Worm (Caenorhabditis elegans) whole organism, mixed stage, embryonic: Measurements from ENCODE around the gene M02B7.7.

Experiments
- M03D4.4 ChIP-seq: sonication (generic microtip); optimal IDR thresholded peaks from 2 replicates; lab custom pipeline; 2017; ENCODE audit warnings: mild to moderate bottlenecking, missing genetic modification characterization, missing compliant biosample characterization
- bed-3 ChIP-seq: fragments of 200-800 bp; sonication (Bioruptor generic); optimal IDR thresholded peaks from 3 replicates; lab custom pipeline; 2018; ENCODE audit warnings: mild to moderate bottlenecking, missing genetic modification characterization, moderate library complexity, missing compliant biosample characterization
- blmp-1 ChIP-seq: fragments of 150-350 bp; optimal IDR thresholded peaks from 2 replicates; lab custom pipeline; 2014; ENCODE audit warnings: missing biosample characterization, missing genetic modification characterization
- ceh-39 ChIP-seq: fragments of 150-350 bp; optimal IDR thresholded peaks from 2 replicates; lab custom pipeline; 2014; ENCODE audit warnings: missing biosample characterization, missing genetic modification characterization
- ceh-43 ChIP-seq: fragments of 200-800 bp; sonication (Bioruptor generic); optimal IDR thresholded peaks from 2 replicates; lab custom pipeline; 2018; ENCODE audit warnings: mild to moderate bottlenecking, missing genetic modification characterization, moderate library complexity, missing compliant biosample characterization
- ceh-83 ChIP-seq: fragments of 200-800 bp; sonication (Bioruptor generic); optimal IDR thresholded peaks from 2 replicates; lab custom pipeline; 2018; ENCODE audit warnings: mild to moderate bottlenecking, missing genetic modification characterization, missing compliant biosample characterization
- ces-1 ChIP-seq: fragments of 150-350 bp; optimal IDR thresholded peaks from 2 replicates; lab custom pipeline; 2014; ENCODE audit warnings: missing biosample characterization, missing genetic modification reagents, missing genetic modification characterization
- cnd-1 ChIP-seq: fragments of 200-800 bp; sonication (Bioruptor generic); optimal IDR thresholded peaks from 2 replicates; lab custom pipeline; 2018; ENCODE audit warnings: mild to moderate bottlenecking, missing genetic modification characterization, missing compliant biosample characterization
- drap-1 ChIP-seq: fragments of 200-800 bp; sonication (Bioruptor generic); optimal IDR thresholded peaks from 3 replicates; lab custom pipeline; 2018; ENCODE audit warnings: mild to moderate bottlenecking, missing genetic modification characterization, missing compliant biosample characterization
- elt-1 ChIP-seq: sonication (generic microtip); optimal IDR thresholded peaks from 2 replicates; lab custom pipeline; 2017; ENCODE audit warnings: missing genetic modification characterization, mild to moderate bottlenecking, missing compliant biosample characterization, antibody characterized with exemption, moderate library complexity, borderline replicate concordance; ENCODE audit not compliant: insufficient read depth
- elt-3 ChIP-seq: fragments of 150-350 bp; optimal IDR thresholded peaks from 2 replicates; lab custom pipeline; 2014; ENCODE audit warnings: missing biosample characterization, missing genetic modification characterization
- flh-1 ChIP-seq: fragments of 200-800 bp; sonication (Bioruptor generic); optimal IDR thresholded peaks from 2 replicates; lab custom pipeline; 2018; ENCODE audit warnings: mild to moderate bottlenecking, missing genetic modification characterization, moderate library complexity, missing compliant biosample characterization
- ham-2 ChIP-seq: fragments of 200-800 bp; sonication (Bioruptor generic); optimal IDR thresholded peaks from 2 replicates; lab custom pipeline; 2018; ENCODE audit warnings: mild to moderate bottlenecking, missing genetic modification characterization, missing compliant biosample characterization
- hlh-1 ChIP-seq: fragments of 150-350 bp; optimal IDR thresholded peaks from 2 replicates; lab custom pipeline; 2014; ENCODE audit warnings: missing biosample characterization, missing genetic modification reagents, missing genetic modification characterization
- lin-13 ChIP-seq: fragments of 150-350 bp; optimal IDR thresholded peaks from 2 replicates; lab custom pipeline; 2014; ENCODE audit warnings: missing biosample characterization, missing genetic modification characterization
- lin-32 ChIP-seq: fragments of 200-800 bp; sonication (Bioruptor generic); optimal IDR thresholded peaks from 2 replicates; lab custom pipeline; 2018; ENCODE audit warnings: mild to moderate bottlenecking, missing genetic modification characterization, missing compliant biosample characterization
- lsy-2 ChIP-seq: fragments of 150-350 bp; optimal IDR thresholded peaks from 2 replicates; lab custom pipeline; 2014; ENCODE audit warnings: missing biosample characterization, missing genetic modification characterization
- mab-5 ChIP-seq: fragments of 150-350 bp; optimal IDR thresholded peaks from 2 replicates; lab custom pipeline; 2014; ENCODE audit warnings: missing biosample characterization, missing genetic modification characterization
- mep-1 ChIP-seq: fragments of 150-350 bp; optimal IDR thresholded peaks from 2 replicates; lab custom pipeline; 2017; ENCODE audit warnings: missing biosample characterization, missing genetic modification reagents, missing genetic modification characterization, inconsistent platforms
- mls-2 ChIP-seq: sonication (generic microtip); optimal IDR thresholded peaks from 2 replicates; lab custom pipeline; 2016; ENCODE audit warnings: mild to moderate bottlenecking, missing genetic modification characterization, moderate library complexity, missing compliant biosample characterization
- nhr-12 ChIP-seq: fragments of 150-350 bp; optimal IDR thresholded peaks from 2 replicates; lab custom pipeline; 2014; ENCODE audit warnings: missing biosample characterization, missing genetic modification characterization
- nhr-2 ChIP-seq: fragments of 150-350 bp; optimal IDR thresholded peaks from 2 replicates; lab custom pipeline; 2014; ENCODE audit warnings: missing biosample characterization, missing genetic modification characterization
- nhr-237 ChIP-seq: fragments of 150-350 bp; optimal IDR thresholded peaks from 2 replicates; lab custom pipeline; 2014; ENCODE audit warnings: missing biosample characterization, missing genetic modification characterization
- nhr-28 ChIP-seq: fragments of 150-350 bp; optimal IDR thresholded peaks from 2 replicates; lab custom pipeline; 2014; ENCODE audit warnings: missing biosample characterization, missing genetic modification characterization
- nhr-76 ChIP-seq: sonication (generic microtip); optimal IDR thresholded peaks from 2 replicates; lab custom pipeline; 2017; ENCODE audit warnings: missing biosample characterization, missing genetic modification characterization
- pha-4 ChIP-seq: fragments of 150-350 bp; optimal IDR thresholded peaks from 2 replicates; lab custom pipeline; 2018; ENCODE audit warnings: missing biosample characterization, missing genetic modification reagents, missing genetic modification characterization
- sem-2 ChIP-seq: fragments of 200-800 bp; sonication (Bioruptor generic); optimal IDR thresholded peaks from 2 replicates; lab custom pipeline; 2018; ENCODE audit warnings: mild to moderate bottlenecking, missing genetic modification characterization, missing compliant biosample characterization
- sptf-1 ChIP-seq: sonication (generic microtip); optimal IDR thresholded peaks from 2 replicates; lab custom pipeline; 2017; ENCODE audit warnings: mild to moderate bottlenecking, missing genetic modification characterization, moderate library complexity, missing compliant biosample characterization
- tbx-8 ChIP-seq: fragments of 200-800 bp; sonication (Bioruptor generic); optimal IDR thresholded peaks from 2 replicates; lab custom pipeline; 2018; ENCODE audit warnings: mild to moderate bottlenecking, missing genetic modification characterization, moderate library complexity, missing compliant biosample characterization
- unc-120 ChIP-seq: sonication (generic microtip); optimal IDR thresholded peaks from 2 replicates; lab custom pipeline; 2017; ENCODE audit warnings: missing genetic modification characterization, missing compliant biosample characterization; ENCODE audit not compliant: poor library complexity, severe bottlenecking
- unc-39 ChIP-seq: fragments of 150-350 bp; optimal IDR thresholded peaks from 2 replicates; lab custom pipeline; 2014; ENCODE audit warnings: missing biosample characterization, missing genetic modification characterization
- unc-62 ChIP-seq: fragments of 150-350 bp; optimal IDR thresholded peaks from 2 replicates; lab custom pipeline; 2014; ENCODE audit warnings: missing biosample characterization, missing genetic modification reagents, missing genetic modification characterization
- ztf-11 ChIP-seq: fragments of 150-350 bp; optimal IDR thresholded peaks from 2 replicates; lab custom pipeline; 2014; ENCODE audit warnings: missing biosample characterization, missing genetic modification characterization

The M02B7.7 gene

DNA sequence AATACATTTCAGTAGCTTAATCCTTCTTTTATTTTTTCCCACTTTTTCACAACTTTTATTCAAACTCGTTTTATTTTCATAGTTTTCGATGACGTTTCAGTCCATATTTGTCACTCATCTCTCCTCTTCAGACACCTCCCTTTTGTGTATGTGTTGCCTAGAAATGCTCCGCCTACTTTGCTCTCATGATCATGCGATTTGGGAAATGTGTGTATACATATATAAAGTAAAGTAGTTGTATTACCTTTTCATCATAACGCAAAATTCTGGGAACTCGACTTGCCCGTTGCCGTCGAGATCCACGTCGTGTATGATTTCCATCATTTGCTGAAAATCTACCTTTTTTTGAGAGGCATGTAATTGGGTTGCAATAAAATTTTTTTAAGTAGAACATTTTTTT is 25.0 kb upstream of the M02B7.7 start:
- TF ChIP-seq ham-2 (GFP tag; lab: Kevin White, UChicago) = no peak
- no peak for TF ChIP-seq unc-39 (tag; lab: Kevin White, UChicago)
- no peak for TF ChIP-seq nhr-76 (tag; lab: Kevin White, UChicago)
- no peak for TF ChIP-seq lsy-2 (tag; lab: Kevin White, UChicago)
- no peak for TF ChIP-seq flh-1 (GFP tag; lab: Kevin White, UChicago)
- TF ChIP-seq elt-1 (tag; lab: Kevin White, UChicago) = no peak

ce11 chrIV:3827724-3828123 is 20.7 kb upstream of the M02B7.7 start:
- TF ChIP-seq unc-62 (GFP tag; lab: Kevin White, UChicago) (peak; percentile 27), blmp-1 (tag; lab: Kevin White, UChicago) (peak; percentile 78), unc-120 (tag; lab: Kevin White, UChicago) (no peak), ceh-39 (tag; lab: Kevin White, UChicago) (no peak)

DNA sequence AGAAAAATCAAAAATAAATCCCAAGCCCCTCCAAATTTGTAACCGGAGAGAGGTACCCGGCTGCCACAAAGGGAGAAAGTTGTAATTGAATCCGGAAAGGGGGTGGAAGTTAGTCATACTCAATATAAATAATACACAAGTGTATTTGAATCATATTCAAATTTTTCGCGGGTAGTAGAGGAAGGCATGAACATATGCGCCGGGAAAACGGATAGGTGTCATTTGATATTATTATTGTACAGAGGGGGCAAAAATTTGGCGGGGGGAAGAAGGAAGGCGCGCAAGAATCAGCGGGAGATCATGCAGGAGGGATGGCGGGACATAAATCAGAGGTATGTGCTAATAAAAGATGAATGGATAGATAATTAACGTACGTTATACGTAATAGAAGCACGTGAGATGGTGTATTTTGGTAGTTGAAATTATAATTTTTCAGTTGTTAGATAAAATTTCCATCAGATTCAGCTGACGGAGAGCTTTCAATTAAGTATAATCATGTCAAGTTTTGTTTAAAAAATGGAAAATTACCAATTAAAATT is 19.7 kb upstream of the M02B7.7 start, which contains the start of gene F28F9.3:
Gene F28F9.3 (plus strand): TSS at position 301 of the 539 bp plus-strand sequence.
- TF ChIP-seq unc-120 (tag; lab: Kevin White, UChicago) (no peak), drap-1 (GFP tag; lab: Kevin White, UChicago) (no peak), mab-5 (tag; lab: Kevin White, UChicago) (no peak), mep-1 (tag; lab: Kevin White, UChicago) (no peak), ceh-83 (GFP tag; lab: Kevin White, UChicago) (no peak), elt-1 (tag; lab: Kevin White, UChicago) (peak; percentile 66), nhr-2 (tag; lab: Kevin White, UChicago) (no peak)

ce11 chrIV:3825388-3825787 is 18.4 kb upstream of the M02B7.7 start:
- TF ChIP-seq ceh-43 = no peak
- no peak for TF ChIP-seq nhr-237
- no peak for TF ChIP-seq lin-32 (GFP tag; lab: Kevin White, UChicago)
- TF ChIP-seq elt-1 (tag; lab: Kevin White, UChicago) = peak; percentile 84
- no peak for TF ChIP-seq drap-1 (GFP tag; lab: Kevin White, UChicago)
- TF ChIP-seq unc-62 (GFP tag; lab: Kevin White, UChicago) = peak; percentile 66
- peak; percentile 31 for TF ChIP-seq ham-2 (GFP tag; lab: Kevin White, UChicago)
- TF ChIP-seq nhr-2 (tag; lab: Kevin White, UChicago) = peak; percentile 4
- no peak for TF ChIP-seq unc-39 (tag; lab: Kevin White, UChicago)
- TF ChIP-seq nhr-76 (tag; lab: Kevin White, UChicago) = no peak
- TF ChIP-seq hlh-1 (tag; lab: Kevin White, UChicago) = peak; percentile 56
- TF ChIP-seq mab-5 (tag; lab: Kevin White, UChicago) = no peak
- TF ChIP-seq mls-2 (tag; lab: Kevin White, UChicago) = no peak
- no peak for TF ChIP-seq tbx-8 (GFP tag; lab: Kevin White, UChicago)
- TF ChIP-seq unc-120 (tag; lab: Kevin White, UChicago) = no peak
- TF ChIP-seq blmp-1 (tag; lab: Kevin White, UChicago) = no peak
- TF ChIP-seq sem-2 (GFP tag; lab: Kevin White, UChicago) = no peak
- TF ChIP-seq elt-3 (tag; lab: Kevin White, UChicago) = no peak
- no peak for TF ChIP-seq ztf-11 (tag; lab: Kevin White, UChicago)
- no peak for TF ChIP-seq cnd-1 (tag; lab: Kevin White, UChicago)
- TF ChIP-seq nhr-28 (tag; lab: Kevin White, UChicago) = no peak
- no peak for TF ChIP-seq sptf-1 (tag; lab: Kevin White, UChicago)
- no peak for TF ChIP-seq nhr-12 (tag; lab: Kevin White, UChicago)

ce11 chrIV:3824720-3825119 is 17.7 kb upstream of the M02B7.7 start:
- TF ChIP-seq bed-3 (GFP tag; lab: Kevin White, UChicago) = no peak
- peak; percentile 48 for TF ChIP-seq ceh-39 (tag; lab: Kevin White, UChicago)
- no peak for TF ChIP-seq ham-2 (GFP tag; lab: Kevin White, UChicago)
- TF ChIP-seq lin-13 (tag; lab: Kevin White, UChicago) = peak; percentile 52
- TF ChIP-seq nhr-28 (tag; lab: Kevin White, UChicago) = no peak
- peak; percentile 9 for TF ChIP-seq nhr-237
- TF ChIP-seq unc-62 (GFP tag; lab: Kevin White, UChicago) = peak; percentile 39
- TF ChIP-seq pha-4 = peak; percentile 60
- peak; percentile 16 for TF ChIP-seq M03D4.4 (tag; lab: Kevin White, UChicago)
- peak; percentile 45 for TF ChIP-seq nhr-2 (tag; lab: Kevin White, UChicago)
- TF ChIP-seq lin-32 (GFP tag; lab: Kevin White, UChicago) = peak; percentile 40
- no peak for TF ChIP-seq tbx-8 (GFP tag; lab: Kevin White, UChicago)
- peak; percentile 25 for TF ChIP-seq mep-1 (tag; lab: Kevin White, UChicago)
- TF ChIP-seq unc-120 (tag; lab: Kevin White, UChicago) = peak; percentile 50
- peak; percentile 96 for TF ChIP-seq ces-1 (GFP tag; lab: Kevin White, UChicago)
- TF ChIP-seq mls-2 (tag; lab: Kevin White, UChicago) = peak; percentile 54
- peak; percentile 40 for TF ChIP-seq sptf-1 (tag; lab: Kevin White, UChicago)
- no peak for TF ChIP-seq sem-2 (GFP tag; lab: Kevin White, UChicago)
- TF ChIP-seq hlh-1 (tag; lab: Kevin White, UChicago) = peak; percentile 53
